Worm (Caenorhabditis elegans) whole organism, mixed stage, embryonic: ENCODE measurements around the gene cutl-18.

Source experiments
- unc-39 ChIP-seq: fragments of 150-350 bp; optimal IDR thresholded peaks from 2 replicates; lab custom pipeline; 2014; ENCODE audit warnings: missing biosample characterization, missing genetic modification characterization
- ztf-11 ChIP-seq: fragments of 150-350 bp; optimal IDR thresholded peaks from 2 replicates; lab custom pipeline; 2014; ENCODE audit warnings: missing biosample characterization, missing genetic modification characterization

DNA sequence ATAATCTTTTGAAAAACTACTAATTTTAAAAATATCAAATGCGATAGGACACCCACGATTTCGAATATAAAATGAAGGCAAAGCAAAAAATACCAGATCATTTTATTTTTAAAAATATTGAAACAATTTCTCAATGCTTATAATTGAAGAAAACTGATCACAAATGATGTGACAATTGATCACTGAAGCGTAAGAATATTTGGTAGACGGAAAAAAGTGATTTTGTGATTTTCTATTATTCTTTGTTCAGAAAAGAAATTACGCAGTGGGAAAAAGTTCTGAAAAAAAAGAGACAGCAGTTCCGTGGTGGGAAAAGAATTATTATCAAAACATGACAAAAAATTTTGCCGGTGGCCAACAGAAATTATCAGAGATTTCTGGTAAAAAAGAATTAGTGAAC is 18.1 kb downstream of the cutl-18 start, which contains the start of gene T03F7.5:
- TF ChIP-seq ztf-11 (tag; lab: Kevin White, UChicago) (no peak), unc-39 (no peak)
